Worm (Caenorhabditis elegans) whole organism, L2 larva: ENCODE measurements around the gene Y48C3A.14.

Source experiments
- F13H6.1 ChIP-seq: sonication (generic microtip); optimal IDR thresholded peaks from 2 replicates; lab custom pipeline; 2016; ENCODE audit warnings: missing genetic modification characterization, missing compliant biosample characterization
- R02D3.7 ChIP-seq: fragments of 150-350 bp; optimal IDR thresholded peaks from 2 replicates; lab custom pipeline; 2014; ENCODE audit warnings: missing biosample characterization, missing genetic modification characterization
- Y55F3AM.14 ChIP-seq: fragments of 200-800 bp; sonication (Bioruptor generic); optimal IDR thresholded peaks from 2 replicates; lab custom pipeline; 2018; ENCODE audit warnings: mild to moderate bottlenecking, missing genetic modification characterization, missing compliant biosample characterization
- ZK546.5 ChIP-seq: sonication (generic microtip); optimal IDR thresholded peaks from 2 replicates; lab custom pipeline; 2017; ENCODE audit warnings: missing biosample characterization, missing genetic modification characterization
- aly-2 ChIP-seq: fragments of 150-350 bp; optimal IDR thresholded peaks from 2 replicates; lab custom pipeline; 2014; ENCODE audit warnings: missing biosample characterization, missing genetic modification characterization
- ceh-82 ChIP-seq: fragments of 150-350 bp; optimal IDR thresholded peaks from 2 replicates; lab custom pipeline; 2014; ENCODE audit warnings: missing biosample characterization, missing genetic modification characterization
- crh-2 ChIP-seq: sonication (generic microtip); optimal IDR thresholded peaks from 2 replicates; lab custom pipeline; 2017; ENCODE audit warnings: missing biosample characterization, missing genetic modification characterization
- dmd-4 ChIP-seq: sonication (generic microtip); optimal IDR thresholded peaks from 2 replicates; lab custom pipeline; 2017; ENCODE audit warnings: missing biosample characterization, missing genetic modification characterization
- egl-27 ChIP-seq: sonication (generic microtip); optimal IDR thresholded peaks from 3 replicates; lab custom pipeline; 2017; ENCODE audit warnings: missing biosample characterization, missing genetic modification reagents, missing genetic modification characterization
- elt-1 ChIP-seq: fragments of 150-350 bp; optimal IDR thresholded peaks from 2 replicates; lab custom pipeline; 2014; ENCODE audit warnings: missing biosample characterization, missing genetic modification characterization
- elt-3 ChIP-seq: sonication (generic microtip); optimal IDR thresholded peaks from 2 replicates; lab custom pipeline; 2017; ENCODE audit warnings: missing biosample characterization, missing genetic modification characterization
- fos-1 ChIP-seq: fragments of 150-350 bp; optimal IDR thresholded peaks from 2 replicates; lab custom pipeline; 2014; ENCODE audit warnings: missing biosample characterization, missing genetic modification characterization
- lin-39 ChIP-seq: fragments of 150-350 bp; optimal IDR thresholded peaks from 2 replicates; lab custom pipeline; 2014; ENCODE audit warnings: missing biosample characterization, missing genetic modification reagents, missing genetic modification characterization
- lsy-2 ChIP-seq, 2 experiments: fragments of 150-350 bp in 1 of 2; sonication (generic microtip) in 1 of 2; optimal IDR thresholded peaks; 2 replicates each; lab custom pipeline; 2014 to 2017; ENCODE audit warnings: missing biosample characterization in 2 of 2, missing genetic modification characterization in 2 of 2
- mab-5 ChIP-seq: fragments of 150-350 bp; optimal IDR thresholded peaks from 2 replicates; lab custom pipeline; 2014; ENCODE audit warnings: missing biosample characterization, missing genetic modification characterization
- mbf-1 ChIP-seq: sonication (generic microtip); optimal IDR thresholded peaks from 2 replicates; lab custom pipeline; 2017; ENCODE audit warnings: missing biosample characterization, missing genetic modification characterization
- mdl-1 ChIP-seq, 2 experiments: fragments of 150-350 bp in 1 of 2; sonication (generic microtip) in 1 of 2; optimal IDR thresholded peaks; 2 replicates each; lab custom pipeline; 2017; ENCODE audit warnings: missing biosample characterization in 2 of 2, missing genetic modification characterization in 2 of 2
- nhr-10 ChIP-seq: sonication (generic microtip); optimal IDR thresholded peaks from 2 replicates; lab custom pipeline; 2017; ENCODE audit warnings: missing biosample characterization, missing genetic modification characterization
- nhr-11 ChIP-seq: fragments of 150-350 bp; optimal IDR thresholded peaks from 2 replicates; lab custom pipeline; 2014; ENCODE audit warnings: missing biosample characterization, missing genetic modification characterization
- nhr-129 ChIP-seq: fragments of 150-350 bp; optimal IDR thresholded peaks from 2 replicates; lab custom pipeline; 2014; ENCODE audit warnings: missing biosample characterization, missing genetic modification characterization
- nhr-21 ChIP-seq: fragments of 150-350 bp; optimal IDR thresholded peaks from 2 replicates; lab custom pipeline; 2014; ENCODE audit warnings: missing biosample characterization, missing genetic modification characterization
- nhr-23 ChIP-seq: fragments of 150-350 bp; optimal IDR thresholded peaks from 2 replicates; lab custom pipeline; 2014; ENCODE audit warnings: missing biosample characterization, missing genetic modification reagents, missing genetic modification characterization
- nhr-237 ChIP-seq: fragments of 150-350 bp; optimal IDR thresholded peaks from 2 replicates; lab custom pipeline; 2014; ENCODE audit warnings: missing biosample characterization, missing genetic modification characterization
- nhr-25 ChIP-seq: fragments of 150-350 bp; sonication (generic microtip); optimal IDR thresholded peaks from 3 replicates; lab custom pipeline; 2014; ENCODE audit warnings: missing biosample characterization, missing genetic modification characterization
- peb-1 ChIP-seq: fragments of 150-350 bp; optimal IDR thresholded peaks from 2 replicates; lab custom pipeline; 2014; ENCODE audit warnings: missing biosample characterization, missing genetic modification characterization
- sem-4 ChIP-seq: fragments of 150-350 bp; optimal IDR thresholded peaks from 2 replicates; lab custom pipeline; 2014; ENCODE audit warnings: missing biosample characterization, missing genetic modification reagents, missing genetic modification characterization
- skn-1 ChIP-seq: sonication (generic microtip); optimal IDR thresholded peaks from 2 replicates; lab custom pipeline; 2017; ENCODE audit warnings: missing biosample characterization, missing genetic modification characterization
- sma-3 ChIP-seq: sonication (generic microtip); optimal IDR thresholded peaks from 2 replicates; lab custom pipeline; 2016; ENCODE audit warnings: missing genetic modification reagents, missing genetic modification characterization, missing compliant biosample characterization
- sma-9 ChIP-seq, 2 experiments: fragments of 150-350 bp in 1 of 2; sonication (generic microtip) in 1 of 2; optimal IDR thresholded peaks; 2 replicates each; lab custom pipeline; 2014 to 2016; ENCODE audit warnings: missing genetic modification characterization in 2 of 2, mild to moderate bottlenecking in 1 of 2, missing biosample characterization in 1 of 2, missing compliant biosample characterization in 1 of 2, missing genetic modification reagents in 1 of 2, moderate library complexity in 1 of 2
- unc-39 ChIP-seq: fragments of 150-350 bp; optimal IDR thresholded peaks from 2 replicates; lab custom pipeline; 2014; ENCODE audit warnings: missing biosample characterization, missing genetic modification characterization
- unc-62 ChIP-seq: fragments of 150-350 bp; optimal IDR thresholded peaks from 2 replicates; lab custom pipeline; 2014; ENCODE audit warnings: missing biosample characterization, missing genetic modification reagents, missing genetic modification characterization
- zag-1 ChIP-seq: fragments of 150-350 bp; optimal IDR thresholded peaks from 2 replicates; lab custom pipeline; 2014; ENCODE audit warnings: missing biosample characterization, missing genetic modification characterization
- ztf-1 ChIP-seq: fragments of 200-800 bp; sonication (Bioruptor generic); conservative IDR thresholded peaks from 2 replicates; pipeline ENCODE4 v1.3.6; 2022; ENCODE audit warnings: missing genetic modification characterization, missing compliant biosample characterization
- ztf-11 ChIP-seq: sonication (generic microtip); optimal IDR thresholded peaks from 2 replicates; lab custom pipeline; 2017; ENCODE audit warnings: missing biosample characterization, missing genetic modification characterization

Y48C3A.14 gene

ce11 chrII:13405840-13406239, 16.3 kb downstream of the Y48C3A.14 start, which contains the start of gene efl-2:
Gene efl-2, plus strand, starts transcription at chrII:13406140.
- no peak for TF ChIP-seq fos-1 (tag; lab: Kevin White, UChicago)
- no peak for TF ChIP-seq ceh-82
- TF ChIP-seq ztf-1, result no peak
- no peak for TF ChIP-seq mdl-1 (tag; optimal IDR thresholded peaks at IDR 0.05; lab: Kevin White, UChicago)
- no peak for TF ChIP-seq nhr-11 (tag; lab: Kevin White, UChicago)
- TF ChIP-seq unc-39 (tag; lab: Kevin White, UChicago), result no peak
- no peak for TF ChIP-seq unc-62 (GFP tag; lab: Kevin White, UChicago)
- no peak for TF ChIP-seq lsy-2 (tag; optimal IDR thresholded peaks at IDR 0.05; lab: Kevin White, UChicago)
- TF ChIP-seq crh-2, result no peak

- TF ChIP-seq zag-1 (tag; lab: Kevin White, UChicago), result no peak
- no peak for TF ChIP-seq aly-2
- no peak for TF ChIP-seq sem-4 (tag; lab: Kevin White, UChicago)
- no peak for TF ChIP-seq Y55F3AM.14 (GFP tag; lab: Kevin White, UChicago)
Measured at ce11 chrII:13412335-13412734, 22.8 kb downstream of the Y48C3A.14 start, which contains the start of gene Y48C3A.18. Gene Y48C3A.18, plus strand, starts transcription at chrII:13412635.

DNA sequence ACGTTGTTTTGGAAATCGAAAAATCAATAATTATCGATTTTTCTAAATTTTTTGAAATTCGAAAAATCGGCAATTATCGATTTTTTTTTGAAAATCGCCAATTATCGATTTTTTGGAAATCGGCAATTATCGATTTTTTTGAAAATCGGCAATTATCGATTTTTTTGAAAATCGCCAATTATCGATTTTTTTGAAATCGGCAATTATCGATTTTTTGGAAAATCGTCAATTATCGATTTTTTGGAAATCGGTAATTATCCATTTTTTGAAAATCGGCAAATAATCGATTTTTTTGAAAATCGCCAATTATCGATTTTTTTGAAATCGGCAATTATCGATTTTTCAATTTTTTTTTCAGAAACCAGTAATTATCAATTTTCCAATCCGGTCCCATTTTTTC, 24.5 kb downstream of the Y48C3A.14 start:
- TF ChIP-seq R02D3.7, result no peak
- no peak for TF ChIP-seq mbf-1
- TF ChIP-seq nhr-21 (tag; lab: Kevin White, UChicago), result no peak
- no peak for TF ChIP-seq F13H6.1 (tag; lab: Kevin White, UChicago)
- no peak for TF ChIP-seq nhr-10
- TF ChIP-seq dmd-4 (tag; lab: Kevin White, UChicago), result no peak
- TF ChIP-seq peb-1 (tag; lab: Kevin White, UChicago), result no peak
- no peak for TF ChIP-seq mdl-1 (tag; optimal IDR thresholded peaks at IDR 0.05; lab: Kevin White, UChicago)
- TF ChIP-seq skn-1 (tag; lab: Kevin White, UChicago), result no peak
- no peak for TF ChIP-seq nhr-23 (tag; lab: Kevin White, UChicago)
- no peak for TF ChIP-seq mab-5 (tag; lab: Kevin White, UChicago)
- no peak for TF ChIP-seq sma-9 (GFP tag; optimal IDR thresholded peaks at IDR 0.05; lab: Kevin White, UChicago)
- no peak for TF ChIP-seq sma-9 (tag; optimal IDR thresholded peaks at IDR 0.05; lab: Kevin White, UChicago)
- TF ChIP-seq unc-62 (GFP tag; lab: Kevin White, UChicago), result no peak
- no peak for TF ChIP-seq nhr-129 (tag; lab: Kevin White, UChicago)
- TF ChIP-seq nhr-25 (tag; lab: Kevin White, UChicago), result no peak
- TF ChIP-seq ztf-11 (tag; lab: Kevin White, UChicago), result no peak
- TF ChIP-seq sma-3 (GFP tag; lab: Kevin White, UChicago), result no peak
- no peak for TF ChIP-seq elt-1 (tag; lab: Kevin White, UChicago)

DNA sequence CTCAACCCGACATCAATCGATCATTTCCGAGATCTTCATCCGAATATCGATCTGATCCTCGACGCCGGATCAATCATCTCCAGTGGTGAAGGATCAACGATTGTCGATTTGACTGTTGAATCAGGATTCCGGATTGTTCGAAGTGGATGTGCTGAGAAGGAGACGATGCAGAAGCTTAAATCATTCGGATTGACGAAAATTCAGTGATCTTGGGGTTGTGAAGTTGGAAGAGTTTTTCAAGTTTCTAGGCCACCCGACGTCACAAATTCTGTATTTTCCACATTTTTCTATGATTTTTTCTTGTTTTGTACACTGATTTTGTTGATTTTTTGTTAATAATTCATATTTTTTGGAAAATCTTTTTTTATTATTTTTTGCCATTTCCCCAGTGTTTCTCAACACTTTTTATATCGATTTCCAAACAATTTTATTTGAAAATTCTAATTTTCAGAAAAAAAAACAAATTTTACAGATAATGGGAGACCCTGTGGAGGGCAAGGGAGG, 25.0 kb downstream of the Y48C3A.14 start, which contains the start of gene Y48E1C.1:
Gene Y48E1C.1, plus strand, starts transcription at position 454 of the 504 bp plus-strand sequence.
- no peak for TF ChIP-seq elt-3 (tag; lab: Kevin White, UChicago)

- no peak for TF ChIP-seq nhr-237
- no peak for TF ChIP-seq lin-39 (tag; lab: Kevin White, UChicago)
Measured at ce11 chrII:13416552-13416951, 27.0 kb downstream of the Y48C3A.14 start.

ce11 chrII:13417452-13418031, 28.0 kb downstream of the Y48C3A.14 start:
- TF ChIP-seq ztf-11 (tag; lab: Kevin White, UChicago) (no peak), nhr-21 (tag; lab: Kevin White, UChicago) (no peak), ztf-1 (no peak), F13H6.1 (tag; lab: Kevin White, UChicago) (no peak), egl-27 (tag; lab: Kevin White, UChicago) (no peak), lin-39 (tag; lab: Kevin White, UChicago) (no peak), peb-1 (tag; lab: Kevin White, UChicago) (no peak), nhr-23 (tag; lab: Kevin White, UChicago) (no peak), ZK546.5 (tag; lab: Kevin White, UChicago) (no peak)
